Fruit fly (Drosophila melanogaster) whole organism, embryonic: Measurements from ENCODE around the gene Shc.

Source experiments
- Ada2b ChIP-seq: fragments of 200-800 bp; sonication (Bioruptor generic); IDR thresholded peaks from 2 replicates; pipeline ENCODE4 v1.3.6; 2022; ENCODE audit warnings: missing biosample characterization, missing genetic modification characterization
- Adf1 ChIP-seq: fragments of 200-800 bp; sonication (Bioruptor generic); IDR thresholded peaks from 2 replicates; pipeline ENCODE4 v1.3.6; 2022; ENCODE audit warnings: missing biosample characterization, missing genetic modification characterization
- BtbVII ChIP-seq: fragments of 200-800 bp; sonication (Bioruptor generic); optimal IDR thresholded peaks from 3 replicates; lab custom pipeline; 2017; ENCODE audit warnings: missing biosample characterization, mild to moderate bottlenecking, missing genetic modification characterization
- CG10979 ChIP-seq: fragments of 200-800 bp; sonication (Bioruptor generic); optimal IDR thresholded peaks from 2 replicates; lab custom pipeline; 2018; ENCODE audit warnings: missing biosample characterization, mild to moderate bottlenecking, missing genetic modification characterization, moderate library complexity
- CG11504 ChIP-seq: fragments of 200-800 bp; sonication (Bioruptor generic); optimal IDR thresholded peaks from 3 replicates; lab custom pipeline; 2019; ENCODE audit warnings: missing biosample characterization, mild to moderate bottlenecking, missing genetic modification characterization, moderate library complexity
- CG11560 ChIP-seq: fragments of 200-800 bp; sonication (Bioruptor generic); IDR thresholded peaks from 3 replicates; pipeline ENCODE4 v1.3.6; 2022; ENCODE audit warnings: missing biosample characterization, missing genetic modification characterization
- CG11695 ChIP-seq: fragments of 200-800 bp; sonication (Bioruptor generic); IDR thresholded peaks from 3 replicates; pipeline ENCODE4 v1.3.6; 2022; ENCODE audit warnings: missing biosample characterization, missing genetic modification characterization
- CG12071 ChIP-seq: fragments of 200-800 bp; sonication (Bioruptor generic); optimal IDR thresholded peaks from 3 replicates; lab custom pipeline; 2018; ENCODE audit warnings: missing biosample characterization, mild to moderate bottlenecking, missing genetic modification characterization
- CG14014 ChIP-seq: fragments of 200-800 bp; sonication (Bioruptor generic); IDR thresholded peaks from 2 replicates; pipeline ENCODE4 v1.3.6; 2022; ENCODE audit warnings: missing biosample characterization, missing genetic modification characterization
- CG14050 ChIP-seq: fragments of 200-800 bp; sonication (Bioruptor generic); IDR thresholded peaks from 3 replicates; pipeline ENCODE4 v1.3.6; 2022; ENCODE audit warnings: missing biosample characterization, missing genetic modification characterization
- CG14710 ChIP-seq: fragments of 200-800 bp; sonication (Bioruptor generic); optimal IDR thresholded peaks from 3 replicates; lab custom pipeline; 2019; ENCODE audit warnings: missing biosample characterization, mild to moderate bottlenecking, missing genetic modification characterization, moderate library complexity
- CG16815 ChIP-seq: fragments of 200-800 bp; sonication (Bioruptor generic); optimal IDR thresholded peaks from 3 replicates; lab custom pipeline; 2017; ENCODE audit warnings: missing biosample characterization, mild to moderate bottlenecking, missing genetic modification characterization
- CG17359 ChIP-seq: fragments of 200-800 bp; sonication (Bioruptor generic); optimal IDR thresholded peaks from 3 replicates; lab custom pipeline; 2018; ENCODE audit warnings: missing biosample characterization, mild to moderate bottlenecking, missing genetic modification characterization, moderate library complexity
- CG17612 ChIP-seq: fragments of 200-800 bp; sonication (Bioruptor generic); IDR thresholded peaks from 2 replicates; pipeline ENCODE4 v1.3.6; 2022; ENCODE audit warnings: missing biosample characterization, missing genetic modification characterization
- CG18011 ChIP-seq: fragments of 200-800 bp; sonication (Bioruptor generic); optimal IDR thresholded peaks from 2 replicates; lab custom pipeline; 2017; ENCODE audit warnings: missing biosample characterization, missing genetic modification characterization, mild to moderate bottlenecking, moderate library complexity, missing genotype
- CG2678 ChIP-seq: fragments of 200-800 bp; sonication (Bioruptor generic); optimal IDR thresholded peaks from 3 replicates; lab custom pipeline; 2019; ENCODE audit warnings: missing biosample characterization, mild to moderate bottlenecking, missing genetic modification characterization, moderate library complexity
- CG30403 ChIP-seq: fragments of 200-800 bp; sonication (Bioruptor generic); optimal IDR thresholded peaks from 3 replicates; lab custom pipeline; 2016; ENCODE audit warnings: missing biosample characterization, missing genetic modification characterization
- CG30431 ChIP-seq: fragments of 200-800 bp; sonication (Bioruptor generic); optimal IDR thresholded peaks from 2 replicates; lab custom pipeline; 2017; ENCODE audit warnings: missing biosample characterization, missing genetic modification characterization
- CG3163 ChIP-seq: fragments of 200-800 bp; sonication (Bioruptor generic); optimal IDR thresholded peaks from 3 replicates; lab custom pipeline; 2016; ENCODE audit warnings: missing biosample characterization, missing genetic modification characterization
- CG32767 ChIP-seq: fragments of 200-800 bp; sonication (Bioruptor generic); IDR thresholded peaks from 2 replicates; pipeline ENCODE4 v1.3.6; 2022; ENCODE audit warnings: missing biosample characterization, missing genetic modification characterization
- CG32772 ChIP-seq: fragments of 200-800 bp; sonication (Bioruptor generic); IDR thresholded peaks from 2 replicates; pipeline ENCODE4 v1.3.6; 2022; ENCODE audit warnings: missing biosample characterization, missing genetic modification characterization
- CG3847 ChIP-seq: fragments of 200-800 bp; sonication (Bioruptor generic); IDR thresholded peaks from 2 replicates; pipeline ENCODE4 v1.3.6; 2022; ENCODE audit warnings: missing biosample characterization, missing genetic modification characterization
- CG4820 ChIP-seq: fragments of 200-800 bp; sonication (Bioruptor generic); optimal IDR thresholded peaks from 3 replicates; lab custom pipeline; 2016; ENCODE audit warnings: missing biosample characterization, missing genetic modification characterization
- CG6689 ChIP-seq: fragments of 200-800 bp; sonication (Bioruptor generic); IDR thresholded peaks from 2 replicates; pipeline ENCODE4 v1.3.6; 2022; ENCODE audit warnings: missing biosample characterization, missing genetic modification characterization
- CG7928 ChIP-seq: fragments of 200-800 bp; sonication (Bioruptor generic); optimal IDR thresholded peaks from 2 replicates; lab custom pipeline; 2017; ENCODE audit warnings: missing biosample characterization, mild to moderate bottlenecking, missing genetic modification characterization
- CG7963 ChIP-seq: fragments of 200-800 bp; sonication (Bioruptor generic); IDR thresholded peaks from 3 replicates; pipeline ENCODE4 v1.3.6; 2022; ENCODE audit warnings: missing biosample characterization, missing genetic modification characterization; ENCODE audit not compliant: partially characterized antibody
- CG8944 ChIP-seq: fragments of 200-800 bp; sonication (Bioruptor generic); optimal IDR thresholded peaks from 3 replicates; lab custom pipeline; 2016; ENCODE audit warnings: missing biosample characterization, missing genetic modification characterization
- CTCF ChIP-seq: fragments of 200-800 bp; sonication (Bioruptor generic); optimal IDR thresholded peaks from 2 replicates; lab custom pipeline; 2017; ENCODE audit warnings: missing biosample characterization, mild to moderate bottlenecking, missing genetic modification characterization, moderate library complexity
- ERR ChIP-seq: fragments of 200-800 bp; sonication (Bioruptor generic); optimal IDR thresholded peaks from 2 replicates; lab custom pipeline; 2016; ENCODE audit warnings: missing biosample characterization, missing genetic modification characterization
- Hmx ChIP-seq: fragments of 200-800 bp; sonication (Bioruptor generic); optimal IDR thresholded peaks from 2 replicates; lab custom pipeline; 2016; ENCODE audit warnings: missing biosample characterization, missing genetic modification characterization
- Hr39 ChIP-seq: fragments of >200 bp; optimal IDR thresholded peaks from 2 replicates; lab custom pipeline; 2017
- Hr51 ChIP-seq, 2 experiments: fragments of 200-800 bp; sonication (Bioruptor generic); optimal IDR thresholded peaks; 2 replicates in 1 of 2; 3 replicates in 1 of 2; lab custom pipeline; 2016 to 2018; ENCODE audit warnings: missing biosample characterization in 2 of 2, missing genetic modification characterization in 2 of 2, mild to moderate bottlenecking in 1 of 2, moderate library complexity in 1 of 2
- Lhr ChIP-seq: fragments of 200-800 bp; sonication (Bioruptor generic); optimal IDR thresholded peaks from 3 replicates; lab custom pipeline; 2017; ENCODE audit warnings: mild to moderate bottlenecking, missing biosample characterization, missing genetic modification reagents, missing genetic modification characterization
- MESR4 ChIP-seq: fragments of 200-800 bp; sonication (Bioruptor generic); optimal IDR thresholded peaks from 2 replicates; lab custom pipeline; 2018; ENCODE audit warnings: missing biosample characterization, mild to moderate bottlenecking, missing genetic modification characterization, moderate library complexity
- MTF-1 ChIP-seq: fragments of 200-800 bp; sonication (Bioruptor generic); optimal IDR thresholded peaks from 2 replicates; lab custom pipeline; 2018; ENCODE audit warnings: missing biosample characterization, mild to moderate bottlenecking, missing genetic modification characterization, borderline replicate concordance
- NFAT ChIP-seq: fragments of 200-800 bp; sonication (Bioruptor generic); IDR thresholded peaks from 2 replicates; pipeline ENCODE4 v1.3.6; 2022; ENCODE audit warnings: missing biosample characterization, missing genetic modification characterization
- Nf-YA ChIP-seq: fragments of 200-800 bp; sonication (Bioruptor generic); IDR thresholded peaks from 2 replicates; pipeline ENCODE4 v1.3.6; 2022; ENCODE audit warnings: missing biosample characterization, missing genetic modification characterization
- Rfx ChIP-seq: fragments of 200-800 bp; sonication (Bioruptor generic); IDR thresholded peaks from 2 replicates; pipeline ENCODE4 v1.3.6; 2022; ENCODE audit warnings: missing biosample characterization, missing genetic modification characterization
- bbx ChIP-seq: fragments of 200-800 bp; sonication (Bioruptor generic); IDR thresholded peaks from 2 replicates; pipeline ENCODE4 v1.3.6; 2022; ENCODE audit warnings: missing biosample characterization, missing genetic modification characterization; ENCODE audit not compliant: partially characterized antibody
- br ChIP-seq: fragments of >200 bp; optimal IDR thresholded peaks from 2 replicates; lab custom pipeline; 2017
- caup ChIP-seq: fragments of 200-800 bp; sonication (Bioruptor generic); optimal IDR thresholded peaks from 3 replicates; lab custom pipeline; 2017; ENCODE audit warnings: missing biosample characterization, mild to moderate bottlenecking, missing genetic modification characterization, moderate library complexity; ENCODE audit not compliant: severe bottlenecking
- dan ChIP-seq: fragments of 200-800 bp; sonication (Bioruptor generic); IDR thresholded peaks from 2 replicates; pipeline ENCODE4 v1.3.6; 2022; ENCODE audit warnings: missing biosample characterization, missing genetic modification characterization
- ems ChIP-seq: fragments of 200-800 bp; sonication (Bioruptor generic); optimal IDR thresholded peaks from 3 replicates; lab custom pipeline; 2016; ENCODE audit warnings: missing biosample characterization, missing genetic modification characterization
- her ChIP-seq: fragments of 200-800 bp; sonication (Bioruptor generic); optimal IDR thresholded peaks from 2 replicates; lab custom pipeline; 2016; ENCODE audit warnings: missing biosample characterization, missing genetic modification characterization
- inv ChIP-seq: fragments of 200-800 bp; sonication (Bioruptor generic); IDR thresholded peaks from 2 replicates; pipeline ENCODE4 v1.3.6; 2022; ENCODE audit warnings: missing biosample characterization, missing genetic modification characterization; ENCODE audit not compliant: partially characterized antibody
- jing ChIP-seq: fragments of 200-800 bp; sonication (Bioruptor generic); optimal IDR thresholded peaks from 2 replicates; lab custom pipeline; 2018; ENCODE audit warnings: missing biosample characterization, mild to moderate bottlenecking, missing genetic modification characterization
- klu ChIP-seq: fragments of 200-800 bp; sonication (Bioruptor generic); IDR thresholded peaks from 2 replicates; pipeline ENCODE4 v1.3.6; 2022; ENCODE audit warnings: missing biosample characterization, missing genetic modification characterization
- lab ChIP-seq: fragments of 200-800 bp; sonication (Bioruptor generic); optimal IDR thresholded peaks from 3 replicates; lab custom pipeline; 2017; ENCODE audit warnings: missing biosample characterization, missing genetic modification characterization, mild to moderate bottlenecking, moderate library complexity, missing genetic modification reagents
- nerfin-1 ChIP-seq: fragments of 200-800 bp; sonication (Bioruptor generic); optimal IDR thresholded peaks from 3 replicates; lab custom pipeline; 2019; ENCODE audit warnings: missing biosample characterization, mild to moderate bottlenecking, missing genetic modification characterization, moderate library complexity
- row ChIP-seq: fragments of 200-800 bp; sonication (Bioruptor generic); IDR thresholded peaks from 3 replicates; pipeline ENCODE4 v1.3.6; 2022; ENCODE audit warnings: missing biosample characterization, missing genetic modification characterization
- salm ChIP-seq: fragments of 200-800 bp; sonication (Bioruptor generic); optimal IDR thresholded peaks from 2 replicates; lab custom pipeline; 2018; ENCODE audit warnings: missing biosample characterization, mild to moderate bottlenecking, missing genetic modification characterization
- trh ChIP-seq: fragments of 200-800 bp; sonication (Bioruptor generic); optimal IDR thresholded peaks from 2 replicates; lab custom pipeline; 2016; ENCODE audit warnings: missing biosample characterization, missing genetic modification characterization

The Shc gene

DNA sequence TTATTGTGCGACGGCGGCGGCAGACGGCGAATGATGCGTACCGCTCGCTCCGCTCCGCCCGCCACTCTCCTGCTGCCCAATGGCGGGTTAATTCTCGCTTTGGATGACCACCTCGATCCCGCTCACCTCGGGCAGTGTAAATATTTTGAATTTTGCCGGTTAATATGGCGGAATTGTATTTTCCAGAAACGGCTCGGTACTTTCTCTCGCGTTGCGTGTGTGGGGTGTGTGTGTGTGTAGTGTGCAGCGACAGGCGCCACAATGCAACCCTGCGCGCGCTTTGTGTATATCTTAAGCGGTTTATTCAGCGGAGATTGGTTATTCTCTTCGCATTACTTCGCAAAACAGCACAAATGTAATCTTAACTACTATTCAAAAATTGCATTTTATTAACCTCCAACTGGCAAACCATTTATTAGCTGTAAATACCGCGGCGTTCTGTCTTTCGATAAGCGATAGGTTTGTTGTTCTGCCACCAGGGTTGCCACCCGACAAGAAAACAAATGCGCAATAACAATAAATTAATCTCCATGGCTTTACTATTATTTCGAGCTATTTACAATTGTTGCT lies 29.1 kb downstream of the Shc start, which contains the start of the genes phol and CG3552 (continued):
- TF ChIP-seq CG8944 (GFP tag; lab: Kevin White, UChicago) = no peak
- no peak for TF ChIP-seq MTF-1 (GFP tag; lab: Kevin White, UChicago)
- peak; percentile 39 for TF ChIP-seq inv (GFP tag; lab: Robert Waterston, UW)
- no peak for TF ChIP-seq trh (GFP tag; lab: Kevin White, UChicago)
- TF ChIP-seq CG11695 (GFP tag; lab: Robert Waterston, UW) = no peak
- no peak for TF ChIP-seq NFAT (GFP tag; lab: Robert Waterston, UW)
- no peak for TF ChIP-seq Ada2b (GFP tag; lab: Robert Waterston, UW)
- peak; percentile 2 for TF ChIP-seq CG2678
- no peak for TF ChIP-seq dan
- peak; percentile 7 for TF ChIP-seq CG10979
- TF ChIP-seq CG11504 (tag; lab: Kevin White, UChicago) = peak; percentile 16
- TF ChIP-seq CG11560 (tag; lab: Robert Waterston, UW) = no peak
- TF ChIP-seq caup = no peak
- TF ChIP-seq Hr51 (GFP tag; optimal IDR thresholded peaks at IDR 0.05; lab: Kevin White, UChicago) = no peak
- TF ChIP-seq br (lab: Kevin White, UChicago) = no peak
- no peak for TF ChIP-seq Nf-YA (GFP tag; lab: Robert Waterston, UW)
- peak; percentile 46 for TF ChIP-seq CG14710 (tag; lab: Kevin White, UChicago)
- TF ChIP-seq CG7963 = no peak
- no peak for TF ChIP-seq CG17612 (GFP tag; lab: Robert Waterston, UW)
- peak; percentile 35 for TF ChIP-seq lab (GFP tag; lab: Kevin White, UChicago)
- TF ChIP-seq CG18011 (GFP tag; lab: Kevin White, UChicago) = no peak
- TF ChIP-seq klu (GFP tag; lab: Robert Waterston, UW) = no peak
- no peak for TF ChIP-seq Hr39 (lab: Kevin White, UChicago)
- peak; percentile 41 for TF ChIP-seq CG7928
- TF ChIP-seq CG12071 (GFP tag; lab: Kevin White, UChicago) = no peak
- TF ChIP-seq CG16815 (GFP tag; lab: Kevin White, UChicago) = no peak
- no peak for TF ChIP-seq CG14014
- no peak for TF ChIP-seq CG30431 (GFP tag; lab: Kevin White, UChicago)
- TF ChIP-seq CG32767 = peak; percentile 78
- no peak for TF ChIP-seq CG6689 (GFP tag; lab: Robert Waterston, UW)
- peak; percentile 48 for TF ChIP-seq Adf1 (GFP tag; lab: Robert Waterston, UW)
- TF ChIP-seq CTCF = no peak
- no peak for TF ChIP-seq jing (GFP tag; lab: Kevin White, UChicago)
- no peak for TF ChIP-seq ERR (GFP tag; lab: Kevin White, UChicago)
- peak; percentile 88 for TF ChIP-seq MESR4 (GFP tag; lab: Kevin White, UChicago)
- TF ChIP-seq CG3847 (GFP tag; lab: Robert Waterston, UW) = no peak
- no peak for TF ChIP-seq CG3163 (GFP tag; lab: Kevin White, UChicago)
- TF ChIP-seq her (GFP tag; lab: Kevin White, UChicago) = no peak
- TF ChIP-seq nerfin-1 (tag; lab: Kevin White, UChicago) = peak; percentile 10
- peak; percentile 35; the same call in 1 of the 3 replicates for TF ChIP-seq row (GFP tag; lab: Robert Waterston, UW)
- TF ChIP-seq CG30403 = peak; percentile 8
- TF ChIP-seq Lhr = no peak
- no peak for TF ChIP-seq CG14050
- TF ChIP-seq salm (tag; lab: Kevin White, UChicago) = no peak
- TF ChIP-seq CG32772 (GFP tag; lab: Robert Waterston, UW) = no peak
- TF ChIP-seq BtbVII (GFP tag; lab: Kevin White, UChicago) = no peak
- TF ChIP-seq Rfx (GFP tag; lab: Robert Waterston, UW) = no peak
- TF ChIP-seq bbx (GFP tag; lab: Robert Waterston, UW) = 0 out of 2 replicates have a peak, but pooled peaks have one; percentile 27
- no peak for TF ChIP-seq ems (GFP tag; lab: Kevin White, UChicago)
- TF ChIP-seq Hmx (GFP tag; lab: Kevin White, UChicago) = no peak
- no peak for TF ChIP-seq CG17359
- TF ChIP-seq CG4820 (GFP tag; lab: Kevin White, UChicago) = no peak
